Fruit fly (Drosophila melanogaster) whole organism: ENCODE measurements around the gene CG14435.

Experiments used
- CG8478 ChIP-seq: fragments of >200 bp; optimal IDR thresholded peaks from 2 replicates; lab custom pipeline; 2018; ENCODE audit warnings: inconsistent platforms
- Dll ChIP-seq: fragments of >200 bp; optimal IDR thresholded peaks from 2 replicates; lab custom pipeline; 2017
- EcR ChIP-seq, 2 experiments: fragments of >200 bp; optimal IDR thresholded peaks; 2 replicates each; lab custom pipeline; 2017; ENCODE audit warnings: missing biosample characterization in 2 of 2, missing genetic modification characterization in 2 of 2, missing genetic modification reagents in 2 of 2
- pan ChIP-seq: fragments of >200 bp; optimal IDR thresholded peaks from 2 replicates; lab custom pipeline; 2017
- psq ChIP-seq: fragments of >200 bp; optimal IDR thresholded peaks from 2 replicates; lab custom pipeline; 2017
- usp ChIP-seq: fragments of >200 bp; optimal IDR thresholded peaks from 2 replicates; lab custom pipeline; 2017; ENCODE audit warnings: missing biosample characterization, missing genetic modification characterization, mixed read lengths

The CG14435 gene

dm6 chrX:6865039-6865438 lies 21.3 kb upstream of the CG14435 start:
- TF ChIP-seq usp (GFP tag; lab: Kevin White, UChicago) (no peak), EcR (GFP tag; optimal IDR thresholded peaks at IDR 0.05; lab: Kevin White, UChicago) (no peak), psq (lab: Kevin White, UChicago) (no peak), pan (lab: Kevin White, UChicago) (no peak), Dll (lab: Kevin White, UChicago) (no peak), CG8478 (lab: Kevin White, UChicago) (no peak)

DNA sequence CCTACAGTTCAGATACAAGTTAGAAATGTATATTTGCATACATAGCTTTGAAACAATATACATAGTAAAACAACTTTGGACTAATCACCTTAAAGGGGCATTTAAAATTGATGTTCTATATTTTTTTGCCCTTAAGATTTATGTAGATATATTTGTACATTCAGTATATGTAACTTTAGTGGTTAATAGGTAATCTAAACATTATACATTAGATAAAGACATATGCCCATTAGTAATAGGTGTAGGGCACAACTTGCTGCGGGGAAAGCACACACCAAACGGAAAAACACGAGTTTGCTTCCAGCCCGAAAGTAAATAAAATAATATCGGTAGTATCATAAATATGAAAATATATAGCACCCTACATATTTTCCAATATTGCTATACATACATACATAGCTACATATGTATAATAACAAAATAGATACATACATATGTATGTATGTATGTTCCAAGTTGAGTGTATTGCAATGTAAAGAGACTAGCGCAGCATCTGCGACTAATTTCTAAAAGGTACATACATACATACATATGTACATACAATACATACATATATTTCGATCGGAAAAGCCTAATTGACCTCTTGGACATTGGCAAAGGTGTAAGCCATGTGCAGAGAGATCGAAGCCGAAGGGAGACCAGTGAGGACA lies 19.7 kb upstream of the CG14435 start, which contains the start of gene CG43736:
Gene CG43736 (plus strand): TSS at position 600 of the 650 bp plus-strand sequence.
- no peak for TF ChIP-seq Dll (lab: Kevin White, UChicago)
- TF ChIP-seq psq (lab: Kevin White, UChicago), result no peak
- TF ChIP-seq pan (lab: Kevin White, UChicago), result no peak
- no peak for TF ChIP-seq CG8478 (lab: Kevin White, UChicago)
- TF ChIP-seq usp (GFP tag; lab: Kevin White, UChicago), result no peak
- no peak for TF ChIP-seq EcR (GFP tag; optimal IDR thresholded peaks at IDR 0.05; lab: Kevin White, UChicago)

dm6 chrX:6862521-6863288 lies 19.0 kb upstream of the CG14435 start:
- TF ChIP-seq EcR (GFP tag; optimal IDR thresholded peaks at IDR 0.05; lab: Kevin White, UChicago) (no peak), usp (GFP tag; lab: Kevin White, UChicago) (no peak), Dll (lab: Kevin White, UChicago) (no peak), CG8478 (lab: Kevin White, UChicago) (no peak), pan (lab: Kevin White, UChicago) (no peak), psq (lab: Kevin White, UChicago) (no peak)

dm6 chrX:6861523-6862077 lies 17.9 kb upstream of the CG14435 start:
- no peak for TF ChIP-seq CG8478 (lab: Kevin White, UChicago)

DNA sequence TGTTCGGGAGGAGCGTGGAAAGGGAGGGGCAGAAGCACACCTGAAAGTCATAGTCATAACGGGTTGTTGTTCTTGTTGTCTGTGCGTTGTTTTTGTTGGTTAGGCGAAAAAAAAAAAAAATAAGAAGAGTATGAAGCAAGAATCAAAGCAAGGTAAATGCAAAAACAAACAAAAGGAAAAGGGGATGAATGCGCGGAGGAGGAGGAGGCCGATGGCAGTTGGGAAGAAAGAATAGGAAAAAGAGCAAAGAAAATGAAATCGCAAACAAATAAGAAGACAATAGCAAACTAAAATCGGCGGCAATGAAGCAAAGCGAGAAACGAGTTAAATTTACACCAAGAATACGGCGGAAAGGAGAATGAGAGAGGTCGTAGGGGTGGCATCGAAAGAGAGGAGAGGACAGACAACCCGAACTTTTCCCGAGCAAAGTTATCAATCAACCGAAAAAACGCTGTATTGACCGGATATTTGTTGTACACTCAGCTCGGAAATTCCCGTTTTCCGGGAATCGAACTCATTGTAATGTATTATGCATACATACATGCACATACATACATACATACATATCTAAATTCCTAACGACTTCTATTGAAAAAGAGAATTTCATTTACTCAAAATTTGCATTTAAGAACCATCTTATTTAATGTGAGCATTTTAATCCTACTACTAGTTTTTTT lies 16.8 kb upstream of the CG14435 start:
- TF ChIP-seq psq (lab: Kevin White, UChicago) (no peak), Dll (lab: Kevin White, UChicago) (no peak), pan (lab: Kevin White, UChicago) (no peak), CG8478 (lab: Kevin White, UChicago) (no peak), EcR (GFP tag; optimal IDR thresholded peaks at IDR 0.05; lab: Kevin White, UChicago) (no peak), usp (GFP tag; lab: Kevin White, UChicago) (no peak)

- TF ChIP-seq CG8478 (lab: Kevin White, UChicago) (no peak), Dll (lab: Kevin White, UChicago) (no peak), EcR (GFP tag; optimal IDR thresholded peaks at IDR 0.05; lab: Kevin White, UChicago) (no peak), usp (GFP tag; lab: Kevin White, UChicago) (no peak), pan (lab: Kevin White, UChicago) (no peak), psq (lab: Kevin White, UChicago) (no peak)
These were observed 16.2 kb upstream of the CG14435 start for dm6 chrX:6859756-6860412.

dm6 chrX:6859245-6859644 lies 15.5 kb upstream of the CG14435 start:
- no peak for TF ChIP-seq Dll (lab: Kevin White, UChicago)
- TF ChIP-seq EcR (GFP tag; optimal IDR thresholded peaks at IDR 0.05; lab: Kevin White, UChicago), result no peak

DNA sequence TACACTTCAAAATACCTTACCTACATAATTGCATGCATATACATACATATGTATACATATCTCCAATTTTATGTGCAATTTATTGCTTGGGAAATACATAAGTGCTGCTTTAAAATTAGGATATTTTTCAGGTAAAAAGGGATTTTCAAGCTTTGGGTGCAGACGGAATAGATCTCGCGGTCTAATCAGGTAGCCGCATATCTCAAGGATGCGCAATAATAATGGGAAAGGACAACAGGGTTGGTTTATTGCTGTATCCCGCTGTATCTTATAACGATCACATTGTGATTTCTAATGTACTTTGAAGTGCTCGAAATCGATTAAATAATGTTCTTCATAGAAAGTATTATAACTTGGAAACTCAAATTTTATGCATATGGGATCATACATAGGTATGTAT lies 14.0 kb upstream of the CG14435 start:
- TF ChIP-seq Dll (lab: Kevin White, UChicago) (no peak), usp (GFP tag; lab: Kevin White, UChicago) (no peak), pan (lab: Kevin White, UChicago) (no peak), psq (lab: Kevin White, UChicago) (no peak), EcR (GFP tag; optimal IDR thresholded peaks at IDR 0.05; lab: Kevin White, UChicago) (no peak), CG8478 (lab: Kevin White, UChicago) (no peak)

DNA sequence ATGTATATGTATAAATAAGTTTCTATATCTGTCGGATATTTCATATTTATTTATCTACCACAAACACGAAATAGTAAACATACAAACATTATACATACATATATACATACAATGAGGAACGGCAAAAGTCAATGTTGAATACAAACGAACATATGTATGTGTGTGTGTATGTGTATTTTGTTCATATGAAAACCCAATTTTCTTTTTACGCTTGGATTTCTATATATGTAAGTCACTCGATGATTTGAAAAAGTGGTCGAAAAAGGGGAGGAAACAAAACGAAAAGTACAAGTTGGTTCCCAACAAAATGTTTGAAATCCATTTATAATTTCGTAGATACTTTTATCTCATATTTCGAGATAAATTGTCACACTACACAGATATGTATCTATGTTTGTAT lies 13.5 kb upstream of the CG14435 start:
- TF ChIP-seq usp (GFP tag; lab: Kevin White, UChicago) (no peak), psq (lab: Kevin White, UChicago) (no peak), pan (lab: Kevin White, UChicago) (no peak), Dll (lab: Kevin White, UChicago) (no peak), EcR (GFP tag; optimal IDR thresholded peaks at IDR 0.05; lab: Kevin White, UChicago) (no peak), CG8478 (lab: Kevin White, UChicago) (no peak)

- TF ChIP-seq usp (GFP tag; lab: Kevin White, UChicago), result no peak
- peak; percentile 51 to 84 for TF ChIP-seq EcR (GFP tag; optimal IDR thresholded peaks at IDR 0.05; lab: Kevin White, UChicago)
- TF ChIP-seq Dll (lab: Kevin White, UChicago), result no peak
These were observed 12.7 kb upstream of the CG14435 start for dm6 chrX:6856332-6856995.
